Worm (Caenorhabditis elegans) whole organism, L1 larva: Measurements from ENCODE around the gene smap-1.

Experiments used
- Y116A8C.19 ChIP-seq: sonication (generic microtip); optimal IDR thresholded peaks from 2 replicates; lab custom pipeline; 2016; ENCODE audit warnings: missing compliant biosample characterization, missing genetic modification characterization, borderline replicate concordance
- alr-1 ChIP-seq: fragments of 200-800 bp; sonication (Bioruptor generic); optimal IDR thresholded peaks from 2 replicates; lab custom pipeline; 2018; ENCODE audit warnings: borderline replicate concordance, mild to moderate bottlenecking, missing genetic modification characterization, missing compliant biosample characterization
- fkh-10 ChIP-seq: sonication (generic microtip); optimal IDR thresholded peaks from 2 replicates; lab custom pipeline; 2017; ENCODE audit warnings: missing biosample characterization, missing genetic modification reagents, missing genetic modification characterization
- hpl-2 ChIP-seq: fragments of 150-350 bp; optimal IDR thresholded peaks from 2 replicates; lab custom pipeline; 2014; ENCODE audit warnings: missing biosample characterization, missing genetic modification reagents, missing genetic modification characterization
- lin-39 ChIP-seq: fragments of 150-350 bp; optimal IDR thresholded peaks from 2 replicates; lab custom pipeline; 2014; ENCODE audit warnings: missing biosample characterization, missing genetic modification reagents, missing genetic modification characterization
- mep-1 ChIP-seq: fragments of 150-350 bp; optimal IDR thresholded peaks from 2 replicates; lab custom pipeline; 2014; ENCODE audit warnings: missing biosample characterization, missing genetic modification characterization
- nhr-11 ChIP-seq: fragments of 150-350 bp; optimal IDR thresholded peaks from 2 replicates; lab custom pipeline; 2014; ENCODE audit warnings: missing biosample characterization, missing genetic modification characterization
- nhr-237 ChIP-seq: fragments of 150-350 bp; optimal IDR thresholded peaks from 2 replicates; lab custom pipeline; 2014; ENCODE audit warnings: missing biosample characterization, missing genetic modification characterization
- sptf-1 ChIP-seq: fragments of 150-350 bp; optimal IDR thresholded peaks from 2 replicates; lab custom pipeline; 2014; ENCODE audit warnings: missing biosample characterization, missing genetic modification characterization

- no peak for TF ChIP-seq nhr-11 (tag; lab: Kevin White, UChicago)
- no peak for TF ChIP-seq lin-39
- no peak for TF ChIP-seq alr-1 (tag; lab: Kevin White, UChicago)
- no peak for TF ChIP-seq Y116A8C.19 (tag; lab: Kevin White, UChicago)
- no peak for TF ChIP-seq hpl-2 (GFP tag; lab: Kevin White, UChicago)
- no peak for TF ChIP-seq mep-1 (tag; lab: Kevin White, UChicago)
- no peak for TF ChIP-seq sptf-1 (tag; lab: Kevin White, UChicago)
- no peak for TF ChIP-seq fkh-10 (GFP tag; lab: Kevin White, UChicago)
- TF ChIP-seq nhr-237 (tag; lab: Kevin White, UChicago) = no peak
Observed at ce11 chrIII:10708484-10708883, 31.1 kb downstream of the smap-1 start.
